Fruit fly (Drosophila melanogaster): Measurements from ENCODE around the gene CG18666.

- TF ChIP-seq CG13296 (GFP tag; optimal IDR thresholded peaks at IDR 0.05), result no peak
- TF ChIP-seq CG7556 (GFP tag; optimal IDR thresholded peaks at IDR 0.05), result no peak
- TF ChIP-seq NfI (GFP tag; optimal IDR thresholded peaks at IDR 0.05), result no peak
- no peak for TF ChIP-seq CG9727 (GFP tag; optimal IDR thresholded peaks at IDR 0.05)
- no peak for TF ChIP-seq pan (optimal IDR thresholded peaks at IDR 0.05)
- TF ChIP-seq pan (GFP tag; optimal IDR thresholded peaks at IDR 0.05 in 1 of 2, IDR thresholded peaks at IDR 0.05 in 1 of 2), result no peak
These were observed at the start of gene CG18666 for dm6 chr2L:11034495-11034894.

Measured in whole organism, embryonic.